Worm (Caenorhabditis elegans): Measurements from ENCODE around the gene F59E12.3.
A peak's percentile ranks its signal among the peaks of the same experiment; 100 is the strongest.

F59E12.3 gene

DNA sequence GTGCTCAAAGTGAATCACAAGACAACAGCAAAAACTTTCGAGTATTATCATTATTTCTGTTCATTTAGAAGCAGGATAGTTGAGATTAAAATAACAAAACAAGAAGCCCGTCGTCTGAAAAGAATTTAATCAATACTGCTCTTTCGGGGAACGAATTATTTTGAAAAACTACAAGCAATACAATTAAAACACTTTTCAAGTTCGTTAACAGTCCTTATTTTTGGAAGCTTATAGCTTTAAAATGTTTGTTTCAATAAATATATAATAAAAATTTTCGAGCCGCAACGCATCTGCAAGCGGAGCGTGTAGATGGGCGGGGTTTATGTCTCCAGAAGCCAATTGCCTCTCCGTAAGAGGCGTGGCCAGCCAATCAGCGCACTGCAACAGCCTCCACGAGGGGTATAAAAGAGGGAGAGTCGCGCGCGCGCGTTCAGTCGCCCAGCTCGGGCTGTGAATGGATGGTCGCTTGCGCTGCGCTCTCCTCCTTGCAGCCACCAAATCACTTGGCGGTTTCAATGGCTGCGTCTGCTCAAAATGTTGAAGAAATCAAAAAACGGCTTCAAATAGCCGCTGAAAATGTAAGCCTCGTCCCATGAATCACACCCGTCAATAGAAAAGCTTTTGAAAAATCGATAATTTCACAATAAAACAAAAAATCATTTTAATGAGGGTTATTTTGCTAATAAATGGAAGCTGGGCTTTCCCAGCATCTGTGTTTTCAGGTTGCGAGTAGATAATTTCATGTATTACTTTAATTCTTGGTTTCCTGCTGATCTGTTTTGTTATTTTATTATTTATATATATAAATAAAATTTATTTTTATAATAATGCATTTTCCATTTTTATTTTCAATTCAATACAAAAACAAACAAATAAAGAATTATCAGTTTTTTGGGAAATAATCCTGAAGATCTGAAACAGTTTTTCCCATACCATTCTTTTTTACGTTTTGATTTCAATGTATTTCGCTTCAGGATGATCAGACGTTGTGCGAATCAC lies 22.9 kb downstream of the F59E12.3 start, which contains the start of the genes ift-43 and mdt-26 (continued):
- TF ChIP-seq ZK337.2 (GFP tag; IDR thresholded peaks at IDR 0.05) (no peak), hlh-11 (tag; optimal IDR thresholded peaks at IDR 0.05) (peak; percentile 53), madf-5 (GFP tag; IDR thresholded peaks at IDR 0.05) (0 out of 4 replicates have a peak, but pooled peaks of 1 of the 2 experiments have one; percentile 30), attf-4 (tag; optimal IDR thresholded peaks at IDR 0.05) (no peak), F49E8.2 (tag; optimal IDR thresholded peaks at IDR 0.05; ENCODE audit: borderline replicate concordance) (no peak), vab-7 (GFP tag; IDR thresholded peaks at IDR 0.05) (0 out of 2 replicates have a peak, but pooled peaks have one; percentile 42), Y105C5A.15 (GFP tag; IDR thresholded peaks at IDR 0.05) (no peak), mdt-29 (GFP tag; IDR thresholded peaks at IDR 0.05) (peak; percentile 65; the same call in 1 of the 2 replicates), dmd-6 (GFP tag; IDR thresholded peaks at IDR 0.05) (peak; percentile 70)

- peak; percentile 97 for TF ChIP-seq vab-7 (GFP tag; IDR thresholded peaks at IDR 0.05)
- TF ChIP-seq unc-39 (tag; optimal IDR thresholded peaks at IDR 0.05): no peak
- TF ChIP-seq nhr-237 (tag; optimal IDR thresholded peaks at IDR 0.05): peak; percentile 42
- TF ChIP-seq ceh-28 (tag; optimal IDR thresholded peaks at IDR 0.05): peak; percentile 76
- peak; percentile 90 for TF ChIP-seq madf-9 (GFP tag; conservative IDR thresholded peaks at IDR 0.05)
- TF ChIP-seq fkh-10 (GFP tag; optimal IDR thresholded peaks at IDR 0.05): peak; percentile 85
- TF ChIP-seq Y75B8A.6 (GFP tag; IDR thresholded peaks at IDR 0.05): peak; percentile 98
- peak; percentile 33 for TF ChIP-seq jun-1 (tag; optimal IDR thresholded peaks at IDR 0.05)
- peak; percentile 73 for TF ChIP-seq nhr-48 (tag; optimal IDR thresholded peaks at IDR 0.05)
- peak; percentile 91 for TF ChIP-seq F37D6.2 (tag; optimal IDR thresholded peaks at IDR 0.05)
- TF ChIP-seq F26F4.8 (GFP tag; conservative IDR thresholded peaks at IDR 0.05): peak; percentile 57; the same call in 1 of the 2 replicates
- peak; percentile 98 for TF ChIP-seq zfp-3 (GFP tag; conservative IDR thresholded peaks at IDR 0.05)
- TF ChIP-seq nhr-10 (tag; optimal IDR thresholded peaks at IDR 0.05): peak; percentile 77
- TF ChIP-seq lin-13 (GFP tag; optimal IDR thresholded peaks at IDR 0.05): peak; percentile 76
- peak; percentile 62 for TF ChIP-seq skn-1 (tag; optimal IDR thresholded peaks at IDR 0.05)
- peak; percentile 11 for TF ChIP-seq pqm-1 (tag; optimal IDR thresholded peaks at IDR 0.05)
- TF ChIP-seq madf-5 (GFP tag; IDR thresholded peaks at IDR 0.05): peak; percentile 95 to 98
- TF ChIP-seq snpc-4 (tag; optimal IDR thresholded peaks at IDR 0.05): no peak
- peak; percentile 98 for TF ChIP-seq lin-1 (GFP tag; IDR thresholded peaks at IDR 0.05)
- TF ChIP-seq spr-1 (tag; optimal IDR thresholded peaks at IDR 0.05): peak; percentile 91
- TF ChIP-seq aha-1 (tag): peak; percentile 99
- TF ChIP-seq mxl-2 (GFP tag; conservative IDR thresholded peaks at IDR 0.05): peak; percentile 51; the same call in 1 of the 2 replicates
- no peak for TF ChIP-seq daf-12 (tag; optimal IDR thresholded peaks at IDR 0.05)
- peak; percentile 98 for TF ChIP-seq pha-4 (GFP tag; IDR thresholded peaks at IDR 0.05)
- no peak for TF ChIP-seq pha-4 (tag; optimal IDR thresholded peaks at IDR 0.05)
- peak; percentile 95 for TF ChIP-seq nhr-41 (GFP tag; IDR thresholded peaks at IDR 0.05)
- TF ChIP-seq ztf-11 (tag; optimal IDR thresholded peaks at IDR 0.05): peak; percentile 29
- TF ChIP-seq zag-1 (tag; optimal IDR thresholded peaks at IDR 0.05): peak; percentile 44
- peak; percentile 80 for TF ChIP-seq dve-1 (tag; optimal IDR thresholded peaks at IDR 0.05; ENCODE audit: insufficient read depth)
- TF ChIP-seq nhr-76 (tag; optimal IDR thresholded peaks at IDR 0.05): no peak
- peak; percentile 100 for TF ChIP-seq sdz-12 (GFP tag; optimal IDR thresholded peaks at IDR 0.05)
- no peak for TF ChIP-seq attf-4 (tag; optimal IDR thresholded peaks at IDR 0.05)
- peak; percentile 82 for TF ChIP-seq T20F7.1 (GFP tag; optimal IDR thresholded peaks at IDR 0.05)
- TF ChIP-seq dpl-1 (GFP tag; optimal IDR thresholded peaks at IDR 0.05): peak; percentile 37
- no peak for TF ChIP-seq aly-2 (tag; optimal IDR thresholded peaks at IDR 0.05)
- TF ChIP-seq zip-2 (tag; optimal IDR thresholded peaks at IDR 0.05): no peak
- TF ChIP-seq spr-3 (GFP tag; optimal IDR thresholded peaks at IDR 0.05): peak; percentile 94
- peak; percentile 80 for TF ChIP-seq dmd-9 (GFP tag; IDR thresholded peaks at IDR 0.05)
- TF ChIP-seq F49E8.2 (tag; optimal IDR thresholded peaks at IDR 0.05; ENCODE audit: borderline replicate concordance): peak; percentile 88
- peak; percentile 94 for TF ChIP-seq F44E2.7 (GFP tag; IDR thresholded peaks at IDR 0.05)
- peak; percentile 97 for TF ChIP-seq tra-1 (GFP tag; IDR thresholded peaks at IDR 0.05)
- peak; percentile 94 for TF ChIP-seq nhr-42 (GFP tag; IDR thresholded peaks at IDR 0.05)
Observed at ce11 chrII:5661735-5662177, 23.6 kb downstream of the F59E12.3 start.
